Worm (Caenorhabditis elegans) whole organism, mixed stage, embryonic: ENCODE results near the gene cyp-25A6.

Experiments
- mls-2 ChIP-seq: sonication (generic microtip); optimal IDR thresholded peaks from 2 replicates; lab custom pipeline; 2016; ENCODE audit warnings: mild to moderate bottlenecking, missing genetic modification characterization, moderate library complexity, missing compliant biosample characterization
- nhr-12 ChIP-seq: fragments of 150-350 bp; optimal IDR thresholded peaks from 2 replicates; lab custom pipeline; 2014; ENCODE audit warnings: missing biosample characterization, missing genetic modification characterization
- sem-2 ChIP-seq: fragments of 200-800 bp; sonication (Bioruptor generic); optimal IDR thresholded peaks from 2 replicates; lab custom pipeline; 2018; ENCODE audit warnings: mild to moderate bottlenecking, missing genetic modification characterization, missing compliant biosample characterization
- unc-62 ChIP-seq: fragments of 150-350 bp; optimal IDR thresholded peaks from 2 replicates; lab custom pipeline; 2014; ENCODE audit warnings: missing biosample characterization, missing genetic modification reagents, missing genetic modification characterization

ce11 chrIV:4227917-4228316 lies 30.6 kb downstream of the cyp-25A6 start, which contains the start of gene srbc-70:
- TF ChIP-seq nhr-12 (tag; lab: Kevin White, UChicago), result no peak
- no peak for TF ChIP-seq unc-62 (GFP tag; lab: Kevin White, UChicago)
- no peak for TF ChIP-seq sem-2 (GFP tag; lab: Kevin White, UChicago)
- no peak for TF ChIP-seq mls-2
